Fruit fly (Drosophila melanogaster): ENCODE measurements around the gene CG11693.
A peak's percentile ranks its signal among the peaks of the same experiment; 100 is the strongest.

CG11693 gene

DNA sequence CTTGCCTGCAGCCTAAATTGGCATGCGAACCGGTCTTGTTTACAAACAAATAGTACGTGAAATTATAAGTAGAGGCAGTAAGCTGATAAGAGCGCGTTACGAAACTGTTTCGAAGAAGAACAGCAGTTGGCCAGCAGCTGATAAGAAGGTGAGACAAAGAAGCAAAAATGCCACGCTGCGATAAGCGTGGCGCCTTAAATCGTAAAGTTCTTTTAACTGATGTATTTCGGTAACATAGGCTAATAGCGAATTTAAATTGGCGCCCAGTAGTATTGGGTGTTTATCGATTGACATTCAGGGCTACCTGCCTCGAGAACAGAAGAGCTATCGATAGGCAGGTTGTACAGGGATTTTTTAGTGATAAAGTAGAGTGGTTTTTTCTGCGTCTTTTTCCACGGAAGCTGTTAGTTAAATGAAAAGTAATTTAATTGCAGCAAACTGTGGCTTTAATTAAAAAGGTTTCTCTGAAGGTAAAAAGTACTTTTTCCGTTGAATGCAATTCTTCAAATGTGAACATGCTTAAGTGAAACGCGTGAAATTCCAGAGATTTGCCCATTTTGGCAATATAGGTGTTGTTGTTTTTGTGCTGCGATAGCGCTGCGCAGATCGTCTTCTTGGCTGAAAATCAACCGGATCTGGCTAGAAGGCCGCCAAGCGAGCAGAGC lies 46.2 kb upstream of the CG11693 start, which contains the start of gene stck (continued):
- peak; percentile 94 for TF ChIP-seq Dp (GFP tag; optimal IDR thresholded peaks at IDR 0.05)
- peak; percentile 14 for TF ChIP-seq CG10267 (tag; optimal IDR thresholded peaks at IDR 0.05)
- peak; percentile 34 for TF ChIP-seq ewg (GFP tag; optimal IDR thresholded peaks at IDR 0.05)
- TF ChIP-seq CG31441 (GFP tag; IDR thresholded peaks at IDR 0.05) = 0 out of 2 replicates have a peak, but pooled peaks have one; percentile 15
- TF ChIP-seq E2f2 (GFP tag; IDR thresholded peaks at IDR 0.05) = peak; percentile 95
- TF ChIP-seq YL-1 (GFP tag; optimal IDR thresholded peaks at IDR 0.05) = peak; percentile 68
- TF ChIP-seq Sry-δ (GFP tag; optimal IDR thresholded peaks at IDR 0.05) = peak; percentile 79
- no peak for TF ChIP-seq wor (GFP tag; IDR thresholded peaks at IDR 0.05)
- no peak for TF ChIP-seq gt (GFP tag; IDR thresholded peaks at IDR 0.05)
- TF ChIP-seq ttk (GFP tag; IDR thresholded peaks at IDR 0.05) = no peak
- peak; percentile 64 for TF ChIP-seq Med (GFP tag)
- TF ChIP-seq vvl (GFP tag; IDR thresholded peaks at IDR 0.05) = no peak
- peak; percentile 74 for TF ChIP-seq sd (tag; optimal IDR thresholded peaks at IDR 0.05)
- TF ChIP-seq zfh2 (GFP tag; optimal IDR thresholded peaks at IDR 0.05) = no peak
- TF ChIP-seq Deaf1 (tag; optimal IDR thresholded peaks at IDR 0.05) = no peak
- peak; percentile 58 for TF ChIP-seq sens (GFP tag)
- peak; percentile 44 for TF ChIP-seq CoRest (tag; optimal IDR thresholded peaks at IDR 0.05)
- no peak for TF ChIP-seq kay (GFP tag; optimal IDR thresholded peaks at IDR 0.05)
- peak; percentile 69 for TF ChIP-seq ato (GFP tag; IDR thresholded peaks at IDR 0.05; ENCODE audit: partially characterized antibody)
- peak; percentile 26 for TF ChIP-seq CG1603 (tag; optimal IDR thresholded peaks at IDR 0.05)
- peak; percentile 17 for TF ChIP-seq caup (GFP tag; optimal IDR thresholded peaks at IDR 0.05; ENCODE audit: severe bottlenecking)
- TF ChIP-seq Six4 (GFP tag; optimal IDR thresholded peaks at IDR 0.05) = no peak
- peak; percentile 43 for TF ChIP-seq CG30020 (tag; optimal IDR thresholded peaks at IDR 0.05)
- TF ChIP-seq CG10147 (GFP tag; optimal IDR thresholded peaks at IDR 0.05) = no peak
- no peak for TF ChIP-seq CG18011 (GFP tag; optimal IDR thresholded peaks at IDR 0.05)
- peak; percentile 59; the same call in 1 of the 2 replicates for TF ChIP-seq CG4360 (GFP tag; IDR thresholded peaks at IDR 0.05)
- no peak for TF ChIP-seq Nf-YA (GFP tag; IDR thresholded peaks at IDR 0.05)
- TF ChIP-seq ftz-f1 (GFP tag; optimal IDR thresholded peaks at IDR 0.05) = no peak
- peak; percentile 18 for TF ChIP-seq CG17912 (GFP tag; optimal IDR thresholded peaks at IDR 0.05)
- peak; percentile 94 for TF ChIP-seq gfzf (GFP tag; optimal IDR thresholded peaks at IDR 0.05)
- TF ChIP-seq CG34376 (GFP tag; optimal IDR thresholded peaks at IDR 0.05) = peak; percentile 81
- no peak for TF ChIP-seq her (GFP tag; optimal IDR thresholded peaks at IDR 0.05)
- TF ChIP-seq Ssrp (tag; optimal IDR thresholded peaks at IDR 0.05) = no peak
- peak; percentile 63; the same call in 1 of the 2 replicates for TF ChIP-seq unc-4 (GFP tag; IDR thresholded peaks at IDR 0.05; ENCODE audit: partially characterized antibody)
- 0 out of 3 replicates have a peak, but pooled peaks have one; percentile 30 for TF ChIP-seq Aef1 (GFP tag; IDR thresholded peaks at IDR 0.05)
- TF ChIP-seq Pdp1 (GFP tag; optimal IDR thresholded peaks at IDR 0.05) = peak in 1 of 2 experiments; percentile 91
- peak; percentile 40; the same call in 1 of the 2 replicates for TF ChIP-seq sob (GFP tag; IDR thresholded peaks at IDR 0.05)
- no peak for TF ChIP-seq CG4730 (GFP tag; IDR thresholded peaks at IDR 0.05)
- TF ChIP-seq Side (GFP tag; optimal IDR thresholded peaks at IDR 0.05) = no peak
- TF ChIP-seq Bgb (GFP tag; IDR thresholded peaks at IDR 0.05; ENCODE audit: partially characterized antibody) = peak; percentile 67
- no peak for TF ChIP-seq CG14050 (GFP tag; IDR thresholded peaks at IDR 0.05)
- TF ChIP-seq Myb (GFP tag; optimal IDR thresholded peaks at IDR 0.05) = peak; percentile 25
- TF ChIP-seq tna (GFP tag; IDR thresholded peaks at IDR 0.05; ENCODE audit: partially characterized antibody) = peak; percentile 70
- peak; percentile 30 for TF ChIP-seq CG2120 (GFP tag; optimal IDR thresholded peaks at IDR 0.05)
- TF ChIP-seq pzg (GFP tag; optimal IDR thresholded peaks at IDR 0.05) = peak; percentile 90
- no peak for TF ChIP-seq slou (GFP tag; optimal IDR thresholded peaks at IDR 0.05)
- TF ChIP-seq CG15601 (tag; optimal IDR thresholded peaks at IDR 0.05) = peak; percentile 30
- TF ChIP-seq sug (tag; optimal IDR thresholded peaks at IDR 0.05) = peak; percentile 76
- peak; percentile 58; the same call in 2 of the 3 replicates for TF ChIP-seq knrl (GFP tag; IDR thresholded peaks at IDR 0.05; ENCODE audit: partially characterized antibody)

Data from whole organism, embryonic.